Fruit fly (Drosophila melanogaster) whole organism, adult: ENCODE results near the gene Nmt.

Experiments
- CG11617 ChIP-seq: fragments of 200-800 bp; sonication (Bioruptor generic); optimal IDR thresholded peaks from 2 replicates; lab custom pipeline; 2017; ENCODE audit warnings: mild to moderate bottlenecking, missing biosample characterization, missing genetic modification reagents, missing genetic modification characterization
- CG12768 ChIP-seq: fragments of 200-800 bp; sonication (Bioruptor generic); optimal IDR thresholded peaks from 2 replicates; lab custom pipeline; 2017; ENCODE audit warnings: missing biosample characterization, missing genetic modification characterization, mild to moderate bottlenecking, moderate library complexity, missing genetic modification reagents
- CG14711 ChIP-seq: fragments of 200-800 bp; sonication (Bioruptor generic); optimal IDR thresholded peaks from 2 replicates; lab custom pipeline; 2018; ENCODE audit warnings: missing biosample characterization, mild to moderate bottlenecking, missing genetic modification characterization, moderate library complexity
- CG1620 ChIP-seq: fragments of 200-800 bp; sonication (Bioruptor generic); optimal IDR thresholded peaks from 2 replicates; lab custom pipeline; 2016; ENCODE audit warnings: missing biosample characterization, missing genetic modification characterization
- CG33017 ChIP-seq: fragments of 200-800 bp; sonication (Bioruptor generic); optimal IDR thresholded peaks from 2 replicates; lab custom pipeline; 2018; ENCODE audit warnings: missing biosample characterization, mild to moderate bottlenecking, missing genetic modification characterization, moderate library complexity
- CG5204 ChIP-seq: fragments of 200-800 bp; sonication (Bioruptor generic); optimal IDR thresholded peaks from 2 replicates; lab custom pipeline; 2016; ENCODE audit warnings: missing biosample characterization, missing genetic modification characterization
- CG7045 ChIP-seq: fragments of 200-800 bp; sonication (Bioruptor generic); optimal IDR thresholded peaks from 2 replicates; lab custom pipeline; 2017; ENCODE audit warnings: missing biosample characterization, mild to moderate bottlenecking, missing genetic modification characterization
- CG7101 ChIP-seq: fragments of 200-800 bp; sonication (Bioruptor generic); optimal IDR thresholded peaks from 2 replicates; lab custom pipeline; 2018; ENCODE audit warnings: missing biosample characterization, mild to moderate bottlenecking, missing genetic modification characterization, moderate library complexity
- Clk ChIP-seq: fragments of 200-800 bp; sonication (Bioruptor generic); optimal IDR thresholded peaks from 2 replicates; lab custom pipeline; 2017; ENCODE audit warnings: missing biosample characterization, missing genetic modification characterization
- Crg-1 ChIP-seq: fragments of 200-800 bp; sonication (Bioruptor generic); optimal IDR thresholded peaks from 2 replicates; lab custom pipeline; 2016; ENCODE audit warnings: missing biosample characterization, missing genetic modification characterization
- Hr96 ChIP-seq: fragments of 200-800 bp; sonication (Bioruptor generic); optimal IDR thresholded peaks from 2 replicates; lab custom pipeline; 2016; ENCODE audit warnings: missing biosample characterization, missing genetic modification characterization
- Mnt ChIP-seq: fragments of 200-800 bp; sonication (Bioruptor generic); optimal IDR thresholded peaks from 2 replicates; lab custom pipeline; 2016; ENCODE audit warnings: missing biosample characterization, mild to moderate bottlenecking, missing genetic modification characterization
- bab1 ChIP-seq: fragments of 200-800 bp; sonication (Bioruptor generic); optimal IDR thresholded peaks from 3 replicates; lab custom pipeline; 2019; ENCODE audit warnings: missing biosample characterization, mild to moderate bottlenecking, missing genetic modification characterization, moderate library complexity
- cic ChIP-seq: fragments of 200-800 bp; sonication (Bioruptor generic); optimal IDR thresholded peaks from 2 replicates; lab custom pipeline; 2017; ENCODE audit warnings: missing biosample characterization, mild to moderate bottlenecking, missing genetic modification characterization, moderate library complexity
- cnc ChIP-seq, 2 experiments: fragments of >200 bp; optimal IDR thresholded peaks; 2 replicates each; lab custom pipeline; 2017
- kay ChIP-seq: fragments of 200-800 bp; sonication (Bioruptor generic); peaks from one replicate; lab custom pipeline; 2016; ENCODE audit warnings: missing biosample characterization, missing genetic modification characterization, borderline replicate concordance
- ovo ChIP-seq: fragments of 200-800 bp; sonication (Bioruptor generic); optimal IDR thresholded peaks from 2 replicates; lab custom pipeline; 2016; ENCODE audit warnings: missing biosample characterization, missing genetic modification characterization
- pad ChIP-seq: fragments of 200-800 bp; sonication (Bioruptor generic); optimal IDR thresholded peaks from 3 replicates; lab custom pipeline; 2017; ENCODE audit warnings: missing biosample characterization, missing genetic modification characterization, mild to moderate bottlenecking, moderate library complexity, missing genetic modification reagents
- tj ChIP-seq: fragments of 200-800 bp; sonication (Bioruptor generic); optimal IDR thresholded peaks from 3 replicates; lab custom pipeline; 2017; ENCODE audit warnings: missing biosample characterization, mild to moderate bottlenecking, missing genetic modification characterization, moderate library complexity
- toe ChIP-seq: fragments of 200-800 bp; sonication (Bioruptor generic); optimal IDR thresholded peaks from 2 replicates; lab custom pipeline; 2016; ENCODE audit warnings: missing biosample characterization, missing genetic modification characterization

The Nmt gene

dm6 chr3L:8210596-8210995, 32.4 kb upstream of the Nmt start, which contains the start of gene tut:
Gene tut, minus strand, starts transcription at chr3L:8210743.
- TF ChIP-seq kay (GFP tag; lab: Kevin White, UChicago) (no peak), Clk (GFP tag; lab: Kevin White, UChicago) (no peak), Crg-1 (GFP tag; lab: Kevin White, UChicago) (no peak), CG7045 (GFP tag; lab: Kevin White, UChicago) (no peak), CG7101 (no peak), CG5204 (no peak), cic (GFP tag; lab: Kevin White, UChicago) (no peak), pad (GFP tag; lab: Kevin White, UChicago) (no peak), Mnt (no peak), ovo (GFP tag; lab: Kevin White, UChicago) (no peak), CG1620 (GFP tag; lab: Kevin White, UChicago) (no peak), toe (GFP tag; lab: Kevin White, UChicago) (no peak), Hr96 (GFP tag; lab: Kevin White, UChicago) (no peak), cnc (optimal IDR thresholded peaks at IDR 0.05; lab: Kevin White, UChicago) (no peak), CG14711 (no peak), CG33017 (tag; lab: Kevin White, UChicago) (no peak), bab1 (GFP tag; lab: Kevin White, UChicago) (no peak), tj (GFP tag; lab: Kevin White, UChicago) (no peak), CG12768 (GFP tag; lab: Kevin White, UChicago) (no peak), CG11617 (GFP tag; lab: Kevin White, UChicago) (no peak)

- no peak for TF ChIP-seq CG11617 (GFP tag; lab: Kevin White, UChicago)
- TF ChIP-seq ovo (GFP tag; lab: Kevin White, UChicago), result no peak
- TF ChIP-seq Mnt, result no peak
- no peak for TF ChIP-seq Crg-1 (GFP tag; lab: Kevin White, UChicago)
- no peak for TF ChIP-seq CG5204
- no peak for TF ChIP-seq Hr96 (GFP tag; lab: Kevin White, UChicago)
- TF ChIP-seq CG1620 (GFP tag; lab: Kevin White, UChicago), result no peak
- TF ChIP-seq pad (GFP tag; lab: Kevin White, UChicago), result no peak
- TF ChIP-seq kay (GFP tag; lab: Kevin White, UChicago), result no peak
- TF ChIP-seq cic (GFP tag; lab: Kevin White, UChicago), result no peak
- TF ChIP-seq CG7045 (GFP tag; lab: Kevin White, UChicago), result no peak
- no peak for TF ChIP-seq CG33017 (tag; lab: Kevin White, UChicago)
- no peak for TF ChIP-seq bab1 (GFP tag; lab: Kevin White, UChicago)
- TF ChIP-seq CG7101, result no peak
- no peak for TF ChIP-seq tj (GFP tag; lab: Kevin White, UChicago)
- no peak for TF ChIP-seq CG14711
- TF ChIP-seq Clk (GFP tag; lab: Kevin White, UChicago), result no peak
- no peak for TF ChIP-seq toe (GFP tag; lab: Kevin White, UChicago)
- no peak for TF ChIP-seq cnc (optimal IDR thresholded peaks at IDR 0.05; lab: Kevin White, UChicago)
- TF ChIP-seq CG12768 (GFP tag; lab: Kevin White, UChicago), result no peak
Measured at dm6 chr3L:8202317-8202842, 24.2 kb upstream of the Nmt start, which contains the start of the genes CG7366 and CG13679. Gene CG7366, minus strand, starts transcription at chr3L:8202417. Gene CG13679, plus strand, starts transcription at chr3L:8202792.

dm6 chr3L:8197779-8198279, 19.6 kb upstream of the Nmt start, which contains the start of the genes UbcE2M and Dhps:
Gene UbcE2M, minus strand, starts transcription at chr3L:8197987.
Gene Dhps, plus strand, starts transcription at chr3L:8198207.
- TF ChIP-seq CG33017 (tag; lab: Kevin White, UChicago) (peak; percentile 65), pad (GFP tag; lab: Kevin White, UChicago) (peak; percentile 77), Mnt (peak; percentile 87), CG7045 (GFP tag; lab: Kevin White, UChicago) (peak; percentile 92), kay (GFP tag; lab: Kevin White, UChicago) (no peak), CG11617 (GFP tag; lab: Kevin White, UChicago) (peak; percentile 86), Clk (GFP tag; lab: Kevin White, UChicago) (peak; percentile 78), tj (GFP tag; lab: Kevin White, UChicago) (peak; percentile 62), CG14711 (peak; percentile 79), Hr96 (GFP tag; lab: Kevin White, UChicago) (no peak), CG7101 (peak; percentile 86), toe (GFP tag; lab: Kevin White, UChicago) (peak; percentile 75), ovo (GFP tag; lab: Kevin White, UChicago) (peak; percentile 78), CG5204 (no peak), CG1620 (GFP tag; lab: Kevin White, UChicago) (peak; percentile 71), cic (GFP tag; lab: Kevin White, UChicago) (peak; percentile 3), CG12768 (GFP tag; lab: Kevin White, UChicago) (peak; percentile 89), Crg-1 (GFP tag; lab: Kevin White, UChicago) (peak; percentile 69), bab1 (GFP tag; lab: Kevin White, UChicago) (peak; percentile 75), cnc (optimal IDR thresholded peaks at IDR 0.05; lab: Kevin White, UChicago) (no peak)

- TF ChIP-seq bab1 (GFP tag; lab: Kevin White, UChicago) (no peak), Clk (GFP tag; lab: Kevin White, UChicago) (no peak), cnc (optimal IDR thresholded peaks at IDR 0.05; lab: Kevin White, UChicago) (no peak), cic (GFP tag; lab: Kevin White, UChicago) (no peak), tj (GFP tag; lab: Kevin White, UChicago) (no peak), kay (GFP tag; lab: Kevin White, UChicago) (no peak), Mnt (no peak), CG7101 (no peak), Hr96 (GFP tag; lab: Kevin White, UChicago) (no peak), CG33017 (tag; lab: Kevin White, UChicago) (no peak)
Measured at dm6 chr3L:8193016-8193415, 14.8 kb upstream of the Nmt start, which contains the start of gene CG7387. Gene CG7387, minus strand, starts transcription at chr3L:8193116.

- TF ChIP-seq cic (GFP tag; lab: Kevin White, UChicago) (no peak), ovo (GFP tag; lab: Kevin White, UChicago) (no peak), CG7045 (GFP tag; lab: Kevin White, UChicago) (peak; percentile 14), Hr96 (GFP tag; lab: Kevin White, UChicago) (no peak), CG1620 (GFP tag; lab: Kevin White, UChicago) (no peak), bab1 (GFP tag; lab: Kevin White, UChicago) (peak; percentile 23), toe (GFP tag; lab: Kevin White, UChicago) (no peak), pad (GFP tag; lab: Kevin White, UChicago) (no peak), cnc (optimal IDR thresholded peaks at IDR 0.05; lab: Kevin White, UChicago) (no peak), CG7101 (peak; percentile 35), Clk (GFP tag; lab: Kevin White, UChicago) (no peak), CG5204 (no peak), CG12768 (GFP tag; lab: Kevin White, UChicago) (no peak), CG33017 (tag; lab: Kevin White, UChicago) (peak; percentile 9), Crg-1 (GFP tag; lab: Kevin White, UChicago) (no peak), Mnt (peak; percentile 20), kay (GFP tag; lab: Kevin White, UChicago) (no peak), CG14711 (peak; percentile 53), CG11617 (GFP tag; lab: Kevin White, UChicago) (no peak), tj (GFP tag; lab: Kevin White, UChicago) (no peak)
Measured at dm6 chr3L:8191042-8191613, 12.9 kb upstream of the Nmt start, which contains the start of gene MED24. Gene MED24, plus strand, starts transcription at chr3L:8191270.
